Worm (Caenorhabditis elegans): Measurements from ENCODE around the gene H04M03.3.

ce11 chrIV:5885180-5885887 lies 6.0 kb upstream of the H04M03.3 start, which contains the start of gene glf-1:
- TF ChIP-seq nhr-28 (tag; optimal IDR thresholded peaks at IDR 0.05) (no peak), unc-39 (tag; optimal IDR thresholded peaks at IDR 0.05) (no peak), Y5F2A.4 (GFP tag; optimal IDR thresholded peaks at IDR 0.05) (no peak), lir-3 (tag; optimal IDR thresholded peaks at IDR 0.05) (no peak), mdl-1 (tag; optimal IDR thresholded peaks at IDR 0.05) (no peak)

Measured in whole organism, L4 larva.